Worm (Caenorhabditis elegans) whole organism, mixed stage, embryonic: ENCODE data around the gene cyp-35A4.

ENCODE experiments used
- M03D4.4 ChIP-seq: sonication (generic microtip); optimal IDR thresholded peaks from 2 replicates; lab custom pipeline; 2017; ENCODE audit warnings: mild to moderate bottlenecking, missing genetic modification characterization, missing compliant biosample characterization
- bed-3 ChIP-seq: fragments of 200-800 bp; sonication (Bioruptor generic); optimal IDR thresholded peaks from 3 replicates; lab custom pipeline; 2018; ENCODE audit warnings: mild to moderate bottlenecking, missing genetic modification characterization, moderate library complexity, missing compliant biosample characterization
- blmp-1 ChIP-seq: fragments of 150-350 bp; optimal IDR thresholded peaks from 2 replicates; lab custom pipeline; 2014; ENCODE audit warnings: missing biosample characterization, missing genetic modification characterization
- ceh-39 ChIP-seq: fragments of 150-350 bp; optimal IDR thresholded peaks from 2 replicates; lab custom pipeline; 2014; ENCODE audit warnings: missing biosample characterization, missing genetic modification characterization
- ceh-43 ChIP-seq: fragments of 200-800 bp; sonication (Bioruptor generic); optimal IDR thresholded peaks from 2 replicates; lab custom pipeline; 2018; ENCODE audit warnings: mild to moderate bottlenecking, missing genetic modification characterization, moderate library complexity, missing compliant biosample characterization
- ces-1 ChIP-seq: fragments of 150-350 bp; optimal IDR thresholded peaks from 2 replicates; lab custom pipeline; 2014; ENCODE audit warnings: missing biosample characterization, missing genetic modification reagents, missing genetic modification characterization
- cnd-1 ChIP-seq: fragments of 200-800 bp; sonication (Bioruptor generic); optimal IDR thresholded peaks from 2 replicates; lab custom pipeline; 2018; ENCODE audit warnings: mild to moderate bottlenecking, missing genetic modification characterization, missing compliant biosample characterization
- drap-1 ChIP-seq: fragments of 200-800 bp; sonication (Bioruptor generic); optimal IDR thresholded peaks from 3 replicates; lab custom pipeline; 2018; ENCODE audit warnings: mild to moderate bottlenecking, missing genetic modification characterization, missing compliant biosample characterization
- elt-3 ChIP-seq: fragments of 150-350 bp; optimal IDR thresholded peaks from 2 replicates; lab custom pipeline; 2014; ENCODE audit warnings: missing biosample characterization, missing genetic modification characterization
- flh-1 ChIP-seq: fragments of 200-800 bp; sonication (Bioruptor generic); optimal IDR thresholded peaks from 2 replicates; lab custom pipeline; 2018; ENCODE audit warnings: mild to moderate bottlenecking, missing genetic modification characterization, moderate library complexity, missing compliant biosample characterization
- ham-2 ChIP-seq: fragments of 200-800 bp; sonication (Bioruptor generic); optimal IDR thresholded peaks from 2 replicates; lab custom pipeline; 2018; ENCODE audit warnings: mild to moderate bottlenecking, missing genetic modification characterization, missing compliant biosample characterization
- hlh-1 ChIP-seq: fragments of 150-350 bp; optimal IDR thresholded peaks from 2 replicates; lab custom pipeline; 2014; ENCODE audit warnings: missing biosample characterization, missing genetic modification reagents, missing genetic modification characterization
- lin-13 ChIP-seq: fragments of 150-350 bp; optimal IDR thresholded peaks from 2 replicates; lab custom pipeline; 2014; ENCODE audit warnings: missing biosample characterization, missing genetic modification characterization
- lsy-2 ChIP-seq: fragments of 150-350 bp; optimal IDR thresholded peaks from 2 replicates; lab custom pipeline; 2014; ENCODE audit warnings: missing biosample characterization, missing genetic modification characterization
- mab-5 ChIP-seq: fragments of 150-350 bp; optimal IDR thresholded peaks from 2 replicates; lab custom pipeline; 2014; ENCODE audit warnings: missing biosample characterization, missing genetic modification characterization
- mep-1 ChIP-seq: fragments of 150-350 bp; optimal IDR thresholded peaks from 2 replicates; lab custom pipeline; 2017; ENCODE audit warnings: missing biosample characterization, missing genetic modification reagents, missing genetic modification characterization, inconsistent platforms
- mls-2 ChIP-seq: sonication (generic microtip); optimal IDR thresholded peaks from 2 replicates; lab custom pipeline; 2016; ENCODE audit warnings: mild to moderate bottlenecking, missing genetic modification characterization, moderate library complexity, missing compliant biosample characterization
- nhr-12 ChIP-seq: fragments of 150-350 bp; optimal IDR thresholded peaks from 2 replicates; lab custom pipeline; 2014; ENCODE audit warnings: missing biosample characterization, missing genetic modification characterization
- nhr-2 ChIP-seq: fragments of 150-350 bp; optimal IDR thresholded peaks from 2 replicates; lab custom pipeline; 2014; ENCODE audit warnings: missing biosample characterization, missing genetic modification characterization
- nhr-237 ChIP-seq: fragments of 150-350 bp; optimal IDR thresholded peaks from 2 replicates; lab custom pipeline; 2014; ENCODE audit warnings: missing biosample characterization, missing genetic modification characterization
- nhr-28 ChIP-seq: fragments of 150-350 bp; optimal IDR thresholded peaks from 2 replicates; lab custom pipeline; 2014; ENCODE audit warnings: missing biosample characterization, missing genetic modification characterization
- nhr-76 ChIP-seq: sonication (generic microtip); optimal IDR thresholded peaks from 2 replicates; lab custom pipeline; 2017; ENCODE audit warnings: missing biosample characterization, missing genetic modification characterization
- pha-4 ChIP-seq: fragments of 150-350 bp; optimal IDR thresholded peaks from 2 replicates; lab custom pipeline; 2018; ENCODE audit warnings: missing biosample characterization, missing genetic modification reagents, missing genetic modification characterization
- sem-2 ChIP-seq: fragments of 200-800 bp; sonication (Bioruptor generic); optimal IDR thresholded peaks from 2 replicates; lab custom pipeline; 2018; ENCODE audit warnings: mild to moderate bottlenecking, missing genetic modification characterization, missing compliant biosample characterization
- snpc-4 ChIP-seq: fragments of 150-350 bp; optimal IDR thresholded peaks from 2 replicates; lab custom pipeline; 2014; ENCODE audit warnings: missing biosample characterization, missing genetic modification characterization
- sptf-1 ChIP-seq: sonication (generic microtip); optimal IDR thresholded peaks from 2 replicates; lab custom pipeline; 2017; ENCODE audit warnings: mild to moderate bottlenecking, missing genetic modification characterization, moderate library complexity, missing compliant biosample characterization
- tbx-8 ChIP-seq: fragments of 200-800 bp; sonication (Bioruptor generic); optimal IDR thresholded peaks from 2 replicates; lab custom pipeline; 2018; ENCODE audit warnings: mild to moderate bottlenecking, missing genetic modification characterization, moderate library complexity, missing compliant biosample characterization
- unc-120 ChIP-seq: sonication (generic microtip); optimal IDR thresholded peaks from 2 replicates; lab custom pipeline; 2017; ENCODE audit warnings: missing genetic modification characterization, missing compliant biosample characterization; ENCODE audit not compliant: poor library complexity, severe bottlenecking
- unc-39 ChIP-seq: fragments of 150-350 bp; optimal IDR thresholded peaks from 2 replicates; lab custom pipeline; 2014; ENCODE audit warnings: missing biosample characterization, missing genetic modification characterization
- unc-62 ChIP-seq: fragments of 150-350 bp; optimal IDR thresholded peaks from 2 replicates; lab custom pipeline; 2014; ENCODE audit warnings: missing biosample characterization, missing genetic modification reagents, missing genetic modification characterization
- zip-8 ChIP-seq: fragments of 150-350 bp; optimal IDR thresholded peaks from 2 replicates; lab custom pipeline; 2014; ENCODE audit warnings: missing biosample characterization, missing genetic modification characterization
- ztf-11 ChIP-seq: fragments of 150-350 bp; optimal IDR thresholded peaks from 2 replicates; lab custom pipeline; 2014; ENCODE audit warnings: missing biosample characterization, missing genetic modification characterization

Gene cyp-35A4

ce11 chrV:3989070-3989469 lies 42.3 kb upstream of the cyp-35A4 start, which contains the start of gene nlp-27:
Gene nlp-27 (plus strand): TSS chrV:3989378.
- TF ChIP-seq ceh-43 (no peak), nhr-2 (tag; lab: Kevin White, UChicago) (no peak), unc-120 (tag; lab: Kevin White, UChicago) (no peak), nhr-28 (no peak), nhr-12 (tag; lab: Kevin White, UChicago) (no peak), hlh-1 (no peak)

- TF ChIP-seq ceh-43: no peak
- no peak for TF ChIP-seq pha-4 (tag; lab: Kevin White, UChicago)
- TF ChIP-seq elt-3 (tag; lab: Kevin White, UChicago): no peak
- no peak for TF ChIP-seq nhr-237 (tag; lab: Kevin White, UChicago)
- TF ChIP-seq ces-1 (GFP tag; lab: Kevin White, UChicago): no peak
- TF ChIP-seq nhr-76 (tag; lab: Kevin White, UChicago): no peak
- no peak for TF ChIP-seq sptf-1
- TF ChIP-seq drap-1 (GFP tag; lab: Kevin White, UChicago): no peak
- TF ChIP-seq M03D4.4 (tag; lab: Kevin White, UChicago): no peak
- no peak for TF ChIP-seq mep-1
- no peak for TF ChIP-seq sem-2
- TF ChIP-seq snpc-4 (tag; lab: Kevin White, UChicago): no peak
- no peak for TF ChIP-seq bed-3 (GFP tag; lab: Kevin White, UChicago)
- TF ChIP-seq nhr-28: no peak
- TF ChIP-seq, all 35 proteins: peak for 0
Measured at ce11 chrV:3992334-3992733, 39.1 kb upstream of the cyp-35A4 start.

ce11 chrV:3994048-3994447 lies 37.4 kb upstream of the cyp-35A4 start, which contains the start of gene K09D9.9:
Gene K09D9.9 (minus strand): TSS chrV:3994148.
- no peak for TF ChIP-seq nhr-76 (tag; lab: Kevin White, UChicago)
- no peak for TF ChIP-seq nhr-237 (tag; lab: Kevin White, UChicago)
- TF ChIP-seq sem-2: no peak
- TF ChIP-seq snpc-4 (tag; lab: Kevin White, UChicago): no peak
- no peak for TF ChIP-seq nhr-2 (tag; lab: Kevin White, UChicago)
- no peak for TF ChIP-seq pha-4 (tag; lab: Kevin White, UChicago)
- TF ChIP-seq ztf-11 (tag; lab: Kevin White, UChicago): no peak
- no peak for TF ChIP-seq lin-13 (tag; lab: Kevin White, UChicago)
- TF ChIP-seq cnd-1 (tag; lab: Kevin White, UChicago): no peak
- TF ChIP-seq tbx-8: no peak
- TF ChIP-seq lsy-2 (tag; lab: Kevin White, UChicago): no peak
- TF ChIP-seq unc-39 (tag; lab: Kevin White, UChicago): no peak
- TF ChIP-seq mls-2: no peak
- no peak for TF ChIP-seq nhr-12 (tag; lab: Kevin White, UChicago)
- TF ChIP-seq unc-62: no peak

ce11 chrV:3995838-3996237 lies 35.6 kb upstream of the cyp-35A4 start, which contains the start of gene srx-62:
Gene srx-62 (minus strand): TSS chrV:3995938.
- TF ChIP-seq ceh-39 (no peak), unc-62 (no peak), pha-4 (tag; lab: Kevin White, UChicago) (no peak), bed-3 (GFP tag; lab: Kevin White, UChicago) (no peak), mab-5 (tag; lab: Kevin White, UChicago) (no peak), nhr-237 (tag; lab: Kevin White, UChicago) (no peak), lsy-2 (tag; lab: Kevin White, UChicago) (no peak), ham-2 (GFP tag; lab: Kevin White, UChicago) (no peak), unc-39 (tag; lab: Kevin White, UChicago) (no peak), zip-8 (tag; lab: Kevin White, UChicago) (no peak), blmp-1 (tag; lab: Kevin White, UChicago) (no peak), mep-1 (no peak), lin-13 (tag; lab: Kevin White, UChicago) (no peak), M03D4.4 (tag; lab: Kevin White, UChicago) (no peak)
- TF ChIP-seq, all 35 proteins: peak for 0

- TF ChIP-seq ceh-43: no peak
- TF ChIP-seq sem-2: no peak
- TF ChIP-seq blmp-1 (tag; lab: Kevin White, UChicago): no peak
- TF ChIP-seq mab-5 (tag; lab: Kevin White, UChicago): no peak
- TF ChIP-seq mep-1: no peak
- TF ChIP-seq cnd-1 (tag; lab: Kevin White, UChicago): no peak
- TF ChIP-seq flh-1 (GFP tag; lab: Kevin White, UChicago): no peak
- no peak for TF ChIP-seq snpc-4 (tag; lab: Kevin White, UChicago)
- TF ChIP-seq nhr-2 (tag; lab: Kevin White, UChicago): no peak
- no peak for TF ChIP-seq drap-1 (GFP tag; lab: Kevin White, UChicago)
- no peak for TF ChIP-seq unc-39 (tag; lab: Kevin White, UChicago)
- no peak for TF ChIP-seq nhr-28
- TF ChIP-seq unc-62: no peak
- TF ChIP-seq bed-3 (GFP tag; lab: Kevin White, UChicago): no peak
- no peak for TF ChIP-seq pha-4 (tag; lab: Kevin White, UChicago)
- TF ChIP-seq ceh-39: no peak
- no peak for TF ChIP-seq elt-3 (tag; lab: Kevin White, UChicago)
- no peak for TF ChIP-seq nhr-12 (tag; lab: Kevin White, UChicago)
Measured at ce11 chrV:4004577-4004976, 26.8 kb upstream of the cyp-35A4 start.
